Fruit fly (Drosophila melanogaster) whole organism, adult: Measurements from ENCODE around the gene hwt.

Source experiments
- CG1620 ChIP-seq: fragments of 200-800 bp; sonication (Bioruptor generic); optimal IDR thresholded peaks from 2 replicates; lab custom pipeline; 2016; ENCODE audit warnings: missing biosample characterization, missing genetic modification characterization
- CG33017 ChIP-seq: fragments of 200-800 bp; sonication (Bioruptor generic); optimal IDR thresholded peaks from 2 replicates; lab custom pipeline; 2018; ENCODE audit warnings: missing biosample characterization, mild to moderate bottlenecking, missing genetic modification characterization, moderate library complexity
- CG7045 ChIP-seq: fragments of 200-800 bp; sonication (Bioruptor generic); optimal IDR thresholded peaks from 2 replicates; lab custom pipeline; 2017; ENCODE audit warnings: missing biosample characterization, mild to moderate bottlenecking, missing genetic modification characterization
- CG7101 ChIP-seq: fragments of 200-800 bp; sonication (Bioruptor generic); optimal IDR thresholded peaks from 2 replicates; lab custom pipeline; 2018; ENCODE audit warnings: missing biosample characterization, mild to moderate bottlenecking, missing genetic modification characterization, moderate library complexity
- Crg-1 ChIP-seq: fragments of 200-800 bp; sonication (Bioruptor generic); optimal IDR thresholded peaks from 2 replicates; lab custom pipeline; 2016; ENCODE audit warnings: missing biosample characterization, missing genetic modification characterization
- cnc ChIP-seq, 2 experiments: fragments of >200 bp; optimal IDR thresholded peaks; 2 replicates each; lab custom pipeline; 2017

DNA sequence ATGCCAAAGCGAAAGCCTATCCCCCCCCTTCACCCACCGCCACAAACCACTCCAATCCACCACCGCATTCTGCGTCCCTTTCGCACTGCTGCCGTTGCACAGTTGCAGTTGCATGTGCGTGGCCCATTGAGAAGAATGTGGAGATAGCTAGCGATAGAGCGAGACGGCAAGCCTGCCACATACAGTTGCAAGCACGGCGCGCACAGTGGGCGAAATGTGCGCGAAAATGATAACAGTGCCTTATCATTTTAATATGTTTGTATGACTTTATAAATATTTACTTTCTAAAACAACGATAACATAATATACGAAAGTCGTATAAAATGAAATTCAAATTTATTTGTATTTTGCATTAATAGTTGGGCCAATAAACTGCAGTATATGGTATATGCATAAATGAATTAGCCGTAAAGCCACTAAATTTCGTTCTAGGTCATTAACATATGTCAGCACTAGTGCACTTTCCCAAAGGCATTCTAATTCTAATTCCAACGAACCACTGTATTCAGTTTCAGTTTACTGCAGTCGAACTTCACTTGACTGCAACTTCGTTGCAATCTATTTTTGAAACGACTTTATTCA lies 7.7 kb upstream of the hwt start:
- TF ChIP-seq CG1620 (GFP tag; lab: Kevin White, UChicago) (no peak), CG7045 (GFP tag; lab: Kevin White, UChicago) (no peak), CG7101 (tag; lab: Kevin White, UChicago) (peak; percentile 31), Crg-1 (no peak), CG33017 (tag; lab: Kevin White, UChicago) (no peak), cnc (optimal IDR thresholded peaks at IDR 0.05; lab: Kevin White, UChicago) (no peak)
